Fruit fly (Drosophila melanogaster): ENCODE measurements around the gene Smg6.

Gene Smg6

DNA sequence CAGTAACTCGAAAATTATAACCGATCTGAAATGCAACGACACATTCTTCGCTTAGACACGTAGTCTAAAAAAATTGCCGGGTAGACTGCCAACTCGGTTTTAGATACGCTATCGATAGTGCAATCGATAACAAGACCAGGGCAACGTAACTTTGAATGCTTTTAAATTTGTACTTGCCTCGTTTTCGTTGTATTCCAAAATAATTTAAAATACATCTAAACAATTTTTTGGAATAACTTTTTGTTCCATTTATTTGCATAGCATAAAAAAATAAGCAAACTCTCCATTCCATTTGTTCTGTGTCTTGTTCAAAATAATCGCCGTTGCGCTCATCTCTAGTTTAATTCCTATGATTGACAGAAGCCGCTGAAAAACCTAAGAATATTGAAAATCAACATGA is 36.3 kb upstream of the Smg6 start, which contains the start of the genes Stt3B and CG11839 (continued):
- no peak for TF ChIP-seq CG3065 (GFP tag; optimal IDR thresholded peaks at IDR 0.05)
- no peak for TF ChIP-seq ATbp (GFP tag; optimal IDR thresholded peaks at IDR 0.05)
- TF ChIP-seq CG16815 (GFP tag; optimal IDR thresholded peaks at IDR 0.05), result no peak
- TF ChIP-seq gt (GFP tag; IDR thresholded peaks at IDR 0.05), result no peak
- 0 out of 2 replicates have a peak, but pooled peaks have one; percentile 6 for TF ChIP-seq ttk (GFP tag; IDR thresholded peaks at IDR 0.05)
- TF ChIP-seq Drgx (GFP tag; IDR thresholded peaks at IDR 0.05), result no peak
- TF ChIP-seq ranshi (GFP tag; IDR thresholded peaks at IDR 0.05), result no peak
- no peak for TF ChIP-seq ac (GFP tag; optimal IDR thresholded peaks at IDR 0.05)
- TF ChIP-seq CG6654 (GFP tag; optimal IDR thresholded peaks at IDR 0.05), result no peak
- TF ChIP-seq CG5245 (GFP tag; optimal IDR thresholded peaks at IDR 0.05), result peak; percentile 42
- no peak for TF ChIP-seq Sox102F (GFP tag; optimal IDR thresholded peaks at IDR 0.05)
- TF ChIP-seq tio (GFP tag; optimal IDR thresholded peaks at IDR 0.05), result no peak
- peak; percentile 66 for TF ChIP-seq az2 (GFP tag; optimal IDR thresholded peaks at IDR 0.05)
- TF ChIP-seq CG13624 (GFP tag; optimal IDR thresholded peaks at IDR 0.05), result peak; percentile 84
- no peak for TF ChIP-seq zf30C (GFP tag; optimal IDR thresholded peaks at IDR 0.05)
- no peak for TF ChIP-seq CG6683 (GFP tag; optimal IDR thresholded peaks at IDR 0.05)
- peak; percentile 71 for TF ChIP-seq NC2β (GFP tag; optimal IDR thresholded peaks at IDR 0.05)
- TF ChIP-seq CrebB (tag; optimal IDR thresholded peaks at IDR 0.05), result peak; percentile 3
- peak; percentile 69; the same call in 1 of the 2 replicates for TF ChIP-seq CG32532 (GFP tag; IDR thresholded peaks at IDR 0.05)
- no peak for TF ChIP-seq CG4707 (GFP tag; optimal IDR thresholded peaks at IDR 0.05)
- TF ChIP-seq HmgD (GFP tag; optimal IDR thresholded peaks at IDR 0.05), result peak; percentile 85
- TF ChIP-seq Fer1 (GFP tag; optimal IDR thresholded peaks at IDR 0.05), result peak; percentile 76
- no peak for TF ChIP-seq br (optimal IDR thresholded peaks at IDR 0.05)
- TF ChIP-seq zfh2 (GFP tag; optimal IDR thresholded peaks at IDR 0.05), result peak; percentile 92
- TF ChIP-seq dmrt99B (tag; optimal IDR thresholded peaks at IDR 0.05), result no peak
- peak; percentile 10; the same call in 1 of the 2 replicates for TF ChIP-seq cas (GFP tag; IDR thresholded peaks at IDR 0.05)
- no peak for TF ChIP-seq abd-A (tag; optimal IDR thresholded peaks at IDR 0.05)
- TF ChIP-seq crol (GFP tag; IDR thresholded peaks at IDR 0.05), result no peak
- TF ChIP-seq NK7.1 (GFP tag; optimal IDR thresholded peaks at IDR 0.05), result no peak
- TF ChIP-seq HLH54F (GFP tag; optimal IDR thresholded peaks at IDR 0.05), result peak; percentile 79
- peak in 1 of 2 experiments; percentile 81 for TF ChIP-seq Hr51 (GFP tag; optimal IDR thresholded peaks at IDR 0.05)
- peak; percentile 42 for TF ChIP-seq CG12299 (tag; optimal IDR thresholded peaks at IDR 0.05)
- TF ChIP-seq Awh (GFP tag; IDR thresholded peaks at IDR 0.05), result no peak
- TF ChIP-seq Side (GFP tag; optimal IDR thresholded peaks at IDR 0.05), result peak; percentile 72
- TF ChIP-seq gsb-n (tag; optimal IDR thresholded peaks at IDR 0.05), result no peak
- TF ChIP-seq CG2120 (GFP tag; optimal IDR thresholded peaks at IDR 0.05), result peak; percentile 91
- TF ChIP-seq sd (tag; optimal IDR thresholded peaks at IDR 0.05), result no peak
- peak; percentile 49 for TF ChIP-seq repo (GFP tag; optimal IDR thresholded peaks at IDR 0.05)
- TF ChIP-seq gsb (GFP tag; IDR thresholded peaks at IDR 0.05), result no peak
- no peak for TF ChIP-seq CG11456 (GFP tag; IDR thresholded peaks at IDR 0.05)
- peak; percentile 75 for TF ChIP-seq chn (GFP tag; optimal IDR thresholded peaks at IDR 0.05)
- peak; percentile 54 for TF ChIP-seq CG33557 (GFP tag; optimal IDR thresholded peaks at IDR 0.05)
- TF ChIP-seq CG14050 (GFP tag; IDR thresholded peaks at IDR 0.05), result peak; percentile 55
- no peak for TF ChIP-seq fd64A (GFP tag; optimal IDR thresholded peaks at IDR 0.05)
- TF ChIP-seq CG10321 (GFP tag; IDR thresholded peaks at IDR 0.05), result no peak
- TF ChIP-seq CG11398 (GFP tag; optimal IDR thresholded peaks at IDR 0.05), result peak; percentile 64
- TF ChIP-seq CG14441 (GFP tag; IDR thresholded peaks at IDR 0.05), result peak; percentile 79
- no peak for TF ChIP-seq usp (GFP tag; optimal IDR thresholded peaks at IDR 0.05)
- peak; percentile 48 for TF ChIP-seq CG31388 (GFP tag; optimal IDR thresholded peaks at IDR 0.05)
- no peak for TF ChIP-seq Hmr (GFP tag; optimal IDR thresholded peaks at IDR 0.05)
- TF ChIP-seq HmgZ (tag; optimal IDR thresholded peaks at IDR 0.05), result peak; percentile 89
- peak; percentile 84 for TF ChIP-seq bbx (GFP tag; IDR thresholded peaks at IDR 0.05; ENCODE audit: partially characterized antibody)

Measured in whole organism, embryonic.